Fruit fly (Drosophila melanogaster) whole organism, embryonic: ENCODE results near the gene cert.
A peak's percentile ranks its signal among the peaks of the same experiment; 100 is the strongest.

Experiments used
- Atf6 ChIP-seq: fragments of 200-800 bp; sonication (Bioruptor generic); IDR thresholded peaks from 2 replicates; pipeline ENCODE4 v1.3.6; 2022; ENCODE audit warnings: missing biosample characterization, missing genetic modification characterization
- CG10366 ChIP-seq: fragments of 200-800 bp; sonication (Bioruptor generic); IDR thresholded peaks from 2 replicates; pipeline ENCODE4 v1.3.6; 2022; ENCODE audit warnings: missing biosample characterization, missing genetic modification characterization
- CG11093 ChIP-seq: fragments of 200-800 bp; sonication (Bioruptor generic); IDR thresholded peaks from 3 replicates; pipeline ENCODE4 v1.3.6; 2022; ENCODE audit warnings: missing biosample characterization, missing genetic modification characterization
- CG11695 ChIP-seq: fragments of 200-800 bp; sonication (Bioruptor generic); IDR thresholded peaks from 3 replicates; pipeline ENCODE4 v1.3.6; 2022; ENCODE audit warnings: missing biosample characterization, missing genetic modification characterization
- CG11696 ChIP-seq: fragments of 200-800 bp; sonication (Bioruptor generic); IDR thresholded peaks from 2 replicates; pipeline ENCODE4 v1.3.6; 2022; ENCODE audit warnings: missing biosample characterization, missing genetic modification characterization
- CG12299 ChIP-seq: fragments of 200-800 bp; sonication (Bioruptor generic); optimal IDR thresholded peaks from 2 replicates; lab custom pipeline; 2018; ENCODE audit warnings: missing biosample characterization, mild to moderate bottlenecking, missing genetic modification characterization
- CG1233 ChIP-seq: fragments of 200-800 bp; sonication (Bioruptor generic); optimal IDR thresholded peaks from 4 replicates; lab custom pipeline; 2018; ENCODE audit warnings: missing biosample characterization, mild to moderate bottlenecking, missing genetic modification characterization
- CG13775 ChIP-seq: fragments of 200-800 bp; sonication (Bioruptor generic); optimal IDR thresholded peaks from 3 replicates; lab custom pipeline; 2017; ENCODE audit warnings: missing biosample characterization, mild to moderate bottlenecking, missing genetic modification characterization
- CG16813 ChIP-seq: fragments of 200-800 bp; sonication (Bioruptor generic); IDR thresholded peaks from 3 replicates; pipeline ENCODE4 v1.3.6; 2022; ENCODE audit warnings: missing biosample characterization, missing genetic modification characterization; ENCODE audit not compliant: partially characterized antibody
- CG16815 ChIP-seq: fragments of 200-800 bp; sonication (Bioruptor generic); optimal IDR thresholded peaks from 3 replicates; lab custom pipeline; 2017; ENCODE audit warnings: missing biosample characterization, mild to moderate bottlenecking, missing genetic modification characterization
- CG17186 ChIP-seq: fragments of 200-800 bp; sonication (Bioruptor generic); optimal IDR thresholded peaks from 3 replicates; lab custom pipeline; 2017; ENCODE audit warnings: missing biosample characterization, missing genetic modification reagents, missing genetic modification characterization
- CG17568 ChIP-seq: fragments of 200-800 bp; sonication (Bioruptor generic); optimal IDR thresholded peaks from 2 replicates; lab custom pipeline; 2018; ENCODE audit warnings: missing biosample characterization, mild to moderate bottlenecking, missing genetic modification characterization, moderate library complexity
- CG2129 ChIP-seq: fragments of 200-800 bp; sonication (Bioruptor generic); IDR thresholded peaks from 2 replicates; pipeline ENCODE4 v1.3.6; 2022; ENCODE audit warnings: missing biosample characterization, missing genetic modification characterization; ENCODE audit not compliant: partially characterized antibody
- CG2202 ChIP-seq: fragments of 200-800 bp; sonication (Bioruptor generic); optimal IDR thresholded peaks from 2 replicates; lab custom pipeline; 2018; ENCODE audit warnings: missing biosample characterization, mild to moderate bottlenecking, missing genetic modification characterization
- CG3995 ChIP-seq: fragments of 200-800 bp; sonication (Bioruptor generic); optimal IDR thresholded peaks from 3 replicates; lab custom pipeline; 2016; ENCODE audit warnings: missing biosample characterization, missing genetic modification characterization
- CG4282 ChIP-seq: fragments of 200-800 bp; sonication (Bioruptor generic); optimal IDR thresholded peaks from 2 replicates; lab custom pipeline; 2016; ENCODE audit warnings: missing biosample characterization, missing genetic modification characterization
- CG7372 ChIP-seq: fragments of 200-800 bp; sonication (Bioruptor generic); IDR thresholded peaks from 2 replicates; pipeline ENCODE4 v1.3.6; 2022; ENCODE audit warnings: missing biosample characterization, missing genetic modification characterization
- CG8089 ChIP-seq: fragments of 200-800 bp; sonication (Bioruptor generic); optimal IDR thresholded peaks from 3 replicates; lab custom pipeline; 2016; ENCODE audit warnings: missing biosample characterization, missing genetic modification characterization
- CG9609 ChIP-seq: fragments of 200-800 bp; sonication (Bioruptor generic); optimal IDR thresholded peaks from 3 replicates; lab custom pipeline; 2016; ENCODE audit warnings: missing biosample characterization, missing genetic modification characterization
- Chrac-16 ChIP-seq: fragments of 200-800 bp; sonication (Bioruptor generic); optimal IDR thresholded peaks from 3 replicates; lab custom pipeline; 2016; ENCODE audit warnings: missing biosample characterization, missing genetic modification characterization
- CkIIα-i1 ChIP-seq: fragments of 200-800 bp; sonication (Bioruptor generic); IDR thresholded peaks from 2 replicates; pipeline ENCODE4 v1.3.6; 2022; ENCODE audit warnings: missing biosample characterization, missing genetic modification characterization
- CoRest ChIP-seq: fragments of 200-800 bp; sonication (Bioruptor generic); optimal IDR thresholded peaks from 3 replicates; lab custom pipeline; 2018; ENCODE audit warnings: missing biosample characterization, mild to moderate bottlenecking, missing genetic modification characterization, moderate library complexity
- D ChIP-seq, 2 experiments: fragments of 200-800 bp in 1 of 2; fragments of >200 bp in 1 of 2; sonication (Bioruptor generic) in 1 of 2; optimal IDR thresholded peaks; 2 replicates in 1 of 2; 3 replicates in 1 of 2; lab custom pipeline; 2017; ENCODE audit warnings: mild to moderate bottlenecking in 1 of 2, missing biosample characterization in 1 of 2, missing genetic modification characterization in 1 of 2, missing genetic modification reagents in 1 of 2
- Dad ChIP-seq: fragments of 200-800 bp; sonication (Bioruptor generic); optimal IDR thresholded peaks from 3 replicates; lab custom pipeline; 2016; ENCODE audit warnings: missing biosample characterization, missing genetic modification characterization
- Deaf1 ChIP-seq: fragments of 200-800 bp; optimal IDR thresholded peaks from 3 replicates; lab custom pipeline; 2019; ENCODE audit warnings: missing biosample characterization, mild to moderate bottlenecking, missing genetic modification characterization, moderate library complexity
- E2f2 ChIP-seq: fragments of 200-800 bp; sonication (Bioruptor generic); IDR thresholded peaks from 2 replicates; pipeline ENCODE4 v1.3.6; 2022; ENCODE audit warnings: missing biosample characterization, missing genetic modification characterization
- Fer3 ChIP-seq: fragments of 200-800 bp; sonication (Bioruptor generic); optimal IDR thresholded peaks from 2 replicates; lab custom pipeline; 2018; ENCODE audit warnings: missing biosample characterization, mild to moderate bottlenecking, missing genetic modification characterization, moderate library complexity
- H2.0 ChIP-seq: fragments of 200-800 bp; sonication (Bioruptor generic); IDR thresholded peaks from 2 replicates; pipeline ENCODE4 v1.3.6; 2022; ENCODE audit warnings: missing biosample characterization, missing genetic modification characterization
- HLH4C ChIP-seq: fragments of 200-800 bp; sonication (Bioruptor generic); IDR thresholded peaks from 3 replicates; pipeline ENCODE4 v1.3.6; 2022; ENCODE audit warnings: missing biosample characterization, missing genetic modification characterization; ENCODE audit not compliant: partially characterized antibody
- Lhr ChIP-seq: fragments of 200-800 bp; sonication (Bioruptor generic); optimal IDR thresholded peaks from 3 replicates; lab custom pipeline; 2017; ENCODE audit warnings: mild to moderate bottlenecking, missing biosample characterization, missing genetic modification reagents, missing genetic modification characterization
- Meics ChIP-seq: fragments of 200-800 bp; sonication (Bioruptor generic); optimal IDR thresholded peaks from 2 replicates; lab custom pipeline; 2017; ENCODE audit warnings: missing biosample characterization, mild to moderate bottlenecking, missing genetic modification characterization
- NFAT ChIP-seq: fragments of 200-800 bp; sonication (Bioruptor generic); IDR thresholded peaks from 2 replicates; pipeline ENCODE4 v1.3.6; 2022; ENCODE audit warnings: missing biosample characterization, missing genetic modification characterization
- NfI ChIP-seq: fragments of 200-800 bp; sonication (Bioruptor generic); optimal IDR thresholded peaks from 3 replicates; lab custom pipeline; 2018; ENCODE audit warnings: missing biosample characterization, mild to moderate bottlenecking, missing genetic modification characterization, moderate library complexity
- PHDP ChIP-seq: fragments of 200-800 bp; sonication (Bioruptor generic); optimal IDR thresholded peaks from 3 replicates; lab custom pipeline; 2018; ENCODE audit warnings: missing biosample characterization, mild to moderate bottlenecking, missing genetic modification characterization, moderate library complexity
- Sox100B ChIP-seq: fragments of 200-800 bp; sonication (Bioruptor generic); optimal IDR thresholded peaks from 3 replicates; lab custom pipeline; 2018; ENCODE audit warnings: missing biosample characterization, mild to moderate bottlenecking, missing genetic modification characterization
- Taf1 ChIP-seq: fragments of 200-800 bp; sonication (Bioruptor generic); IDR thresholded peaks from 2 replicates; pipeline ENCODE4 v1.3.6; 2022; ENCODE audit warnings: missing biosample characterization, missing genetic modification characterization
- crp ChIP-seq, 2 experiments: fragments of 200-800 bp; sonication (Bioruptor generic); optimal IDR thresholded peaks; 2 replicates in 1 of 2; 3 replicates in 1 of 2; lab custom pipeline; 2017; ENCODE audit warnings: missing biosample characterization in 2 of 2, missing genetic modification characterization in 2 of 2, mild to moderate bottlenecking in 1 of 2, moderate library complexity in 1 of 2
- cwo ChIP-seq: fragments of 200-800 bp; sonication (Bioruptor generic); optimal IDR thresholded peaks from 3 replicates; lab custom pipeline; 2017; ENCODE audit warnings: missing biosample characterization, missing genetic modification characterization, mild to moderate bottlenecking, moderate library complexity, missing genetic modification reagents
- da ChIP-seq: fragments of 200-800 bp; sonication (Bioruptor generic); optimal IDR thresholded peaks from 2 replicates; lab custom pipeline; 2016; ENCODE audit warnings: missing biosample characterization, missing genetic modification characterization
- danr ChIP-seq: fragments of 200-800 bp; sonication (Bioruptor generic); IDR thresholded peaks from 2 replicates; pipeline ENCODE4 v1.3.6; 2022; ENCODE audit warnings: missing biosample characterization, missing genetic modification characterization
- dmrt11E ChIP-seq: fragments of 200-800 bp; sonication (Bioruptor generic); optimal IDR thresholded peaks from 3 replicates; lab custom pipeline; 2018; ENCODE audit warnings: missing biosample characterization, mild to moderate bottlenecking, missing genetic modification characterization, moderate library complexity
- en ChIP-seq: fragments of 200-800 bp; sonication (Bioruptor generic); optimal IDR thresholded peaks from 2 replicates; lab custom pipeline; 2016; ENCODE audit warnings: missing biosample characterization, missing genetic modification characterization
- gcm ChIP-seq: fragments of 200-800 bp; sonication (Bioruptor generic); optimal IDR thresholded peaks from 2 replicates; lab custom pipeline; 2019; ENCODE audit warnings: missing biosample characterization, mild to moderate bottlenecking, missing genetic modification characterization, moderate library complexity
- gsb-n ChIP-seq: fragments of 200-800 bp; sonication (Bioruptor generic); optimal IDR thresholded peaks from 3 replicates; lab custom pipeline; 2018; ENCODE audit warnings: missing biosample characterization, mild to moderate bottlenecking, missing genetic modification characterization
- hth ChIP-seq: fragments of >200 bp; optimal IDR thresholded peaks from 2 replicates; lab custom pipeline; 2017; ENCODE audit warnings: inconsistent platforms
- jumu ChIP-seq: fragments of 200-800 bp; sonication (Bioruptor generic); optimal IDR thresholded peaks from 3 replicates; lab custom pipeline; 2016; ENCODE audit warnings: missing biosample characterization, missing genetic modification characterization
- psq ChIP-seq: fragments of 200-800 bp; sonication (Bioruptor generic); optimal IDR thresholded peaks from 2 replicates; lab custom pipeline; 2017; ENCODE audit warnings: missing biosample characterization, missing genetic modification characterization
- ro ChIP-seq: fragments of 200-800 bp; sonication (Bioruptor generic); IDR thresholded peaks from 2 replicates; pipeline ENCODE4 v1.3.6; 2022; ENCODE audit warnings: missing biosample characterization, missing genetic modification characterization
- scrt ChIP-seq: fragments of 200-800 bp; sonication (Bioruptor generic); optimal IDR thresholded peaks from 2 replicates; lab custom pipeline; 2018; ENCODE audit warnings: missing biosample characterization, mild to moderate bottlenecking, missing genetic modification characterization, moderate library complexity
- slbo ChIP-seq: fragments of 200-800 bp; sonication (Bioruptor generic); IDR thresholded peaks from 2 replicates; pipeline ENCODE4 v1.3.6; 2022; ENCODE audit warnings: missing biosample characterization, missing genetic modification characterization
- sug ChIP-seq: fragments of 200-800 bp; optimal IDR thresholded peaks from 2 replicates; lab custom pipeline; 2019; ENCODE audit warnings: missing biosample characterization, mild to moderate bottlenecking, missing genetic modification characterization, moderate library complexity

The cert gene

dm6 chr3L:8315141-8315816 lies 25.6 kb upstream of the cert start, which contains the start of gene Cpsf6 (continued):
- TF ChIP-seq Sox100B (GFP tag; lab: Kevin White, UChicago) (peak; percentile 35), hth (lab: Kevin White, UChicago) (no peak), Deaf1 (tag; lab: Kevin White, UChicago) (peak; percentile 19), jumu (no peak), Lhr (GFP tag; lab: Kevin White, UChicago) (peak; percentile 80), CG1233 (peak; percentile 33), dmrt11E (tag; lab: Kevin White, UChicago) (peak; percentile 66), CG16813 (GFP tag; lab: Robert Waterston, UW) (0 out of 3 replicates have a peak, but pooled peaks have one; percentile 38), CG9609 (GFP tag; lab: Kevin White, UChicago) (peak; percentile 31), ro (GFP tag; lab: Robert Waterston, UW) (no peak), da (GFP tag; lab: Kevin White, UChicago) (no peak), CG12299 (peak; percentile 41), gcm (no peak), CG3995 (no peak), CG17568 (GFP tag; lab: Kevin White, UChicago) (peak; percentile 84), CkIIα-i1 (GFP tag; lab: Robert Waterston, UW) (no peak), Meics (GFP tag; lab: Kevin White, UChicago) (no peak), en (GFP tag; lab: Kevin White, UChicago) (no peak), CG17186 (GFP tag; lab: Kevin White, UChicago) (peak; percentile 54), CG16815 (GFP tag; lab: Kevin White, UChicago) (peak; percentile 22), E2f2 (GFP tag; lab: Robert Waterston, UW) (peak; percentile 79), gsb-n (tag; lab: Kevin White, UChicago) (peak; percentile 49), CG2202 (tag; lab: Kevin White, UChicago) (peak; percentile 11), CG11696 (no peak), HLH4C (GFP tag; lab: Robert Waterston, UW) (no peak), Atf6 (GFP tag; lab: Robert Waterston, UW) (peak; percentile 64), CG11093 (GFP tag; lab: Robert Waterston, UW) (peak; percentile 42; the same call in 1 of the 3 replicates), CG8089 (GFP tag; lab: Kevin White, UChicago) (peak; percentile 25), scrt (peak; percentile 1), NfI (GFP tag; lab: Kevin White, UChicago) (peak; percentile 57), Taf1 (GFP tag; lab: Robert Waterston, UW) (no peak), CG11695 (GFP tag; lab: Robert Waterston, UW) (peak; percentile 60; the same call in 2 of the 3 replicates), CG2129 (no peak), crp (GFP tag; optimal IDR thresholded peaks at IDR 0.05; lab: Kevin White, UChicago) (peak in 1 of 2 experiments; percentile 7), Fer3 (tag; lab: Kevin White, UChicago) (peak; percentile 66), CG4282 (no peak), sug (tag; lab: Kevin White, UChicago) (peak; percentile 68)

DNA sequence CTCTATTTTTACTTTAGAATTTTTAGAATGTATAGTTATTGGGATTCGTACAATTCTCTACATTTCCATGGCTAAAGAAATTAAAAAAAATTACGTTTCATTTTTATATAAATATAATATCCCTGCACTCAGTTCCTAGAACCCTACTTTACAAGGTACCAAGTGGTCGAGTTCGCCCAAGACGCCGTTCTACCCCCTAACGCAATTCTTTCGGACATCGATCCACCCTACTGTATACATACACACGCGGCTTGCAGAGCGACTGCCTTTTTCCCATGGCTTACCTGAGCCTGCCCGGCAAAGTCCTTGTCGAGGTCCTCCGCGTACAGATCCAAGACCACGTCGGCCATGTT lies 25.1 kb upstream of the cert start:
- no peak for TF ChIP-seq CoRest (tag; lab: Kevin White, UChicago)
- TF ChIP-seq CG7372 (GFP tag; lab: Robert Waterston, UW): no peak
- TF ChIP-seq CG10366 (GFP tag; lab: Robert Waterston, UW): peak; percentile 15; the same call in 1 of the 2 replicates
- TF ChIP-seq Meics (GFP tag; lab: Kevin White, UChicago): peak; percentile 51
- peak; percentile 57 for TF ChIP-seq slbo (GFP tag; lab: Robert Waterston, UW)
- peak; percentile 69 for TF ChIP-seq NFAT (GFP tag; lab: Robert Waterston, UW)
- peak; percentile 9 for TF ChIP-seq Chrac-16
- peak; percentile 11 for TF ChIP-seq CG13775 (GFP tag; lab: Kevin White, UChicago)
- peak; percentile 0 for TF ChIP-seq PHDP (tag; lab: Kevin White, UChicago)
- no peak for TF ChIP-seq cwo (GFP tag; lab: Kevin White, UChicago)
- no peak for TF ChIP-seq psq (GFP tag; lab: Kevin White, UChicago)
- no peak for TF ChIP-seq Dad (GFP tag; lab: Kevin White, UChicago)
- no peak for TF ChIP-seq D (optimal IDR thresholded peaks at IDR 0.05; lab: Kevin White, UChicago)
- TF ChIP-seq D (GFP tag; optimal IDR thresholded peaks at IDR 0.05; lab: Kevin White, UChicago): no peak
- no peak for TF ChIP-seq danr (GFP tag; lab: Robert Waterston, UW)
- TF ChIP-seq H2.0 (GFP tag; lab: Robert Waterston, UW): 0 out of 2 replicates have a peak, but pooled peaks have one; percentile 24
